Worm (Caenorhabditis elegans): ENCODE data around the gene Y72A10A.1.

The Y72A10A.1 gene

ce11 chrX:6138243-6138642 is at the start of gene Y72A10A.1:
Gene Y72A10A.1 (minus strand): TSS chrX:6138343.
- TF ChIP-seq ztf-23 (GFP tag; IDR thresholded peaks at IDR 0.05) (no peak), klf-2 (GFP tag; conservative IDR thresholded peaks at IDR 0.05) (no peak), ztf-29 (GFP tag; IDR thresholded peaks at IDR 0.05) (no peak)

ce11 chrX:6187848-6188247 is 49.7 kb upstream of the Y72A10A.1 start, which contains the start of gene T13C5.10:
Gene T13C5.10 (plus strand): TSS chrX:6188148.
- TF ChIP-seq med-1 (GFP tag; optimal IDR thresholded peaks at IDR 0.05; ENCODE audit: insufficient read depth), result no peak
- no peak for TF ChIP-seq cog-1 (tag; optimal IDR thresholded peaks at IDR 0.05)
- no peak for TF ChIP-seq T22C8.4 (GFP tag; IDR thresholded peaks at IDR 0.05)
- no peak for TF ChIP-seq tab-1 (GFP tag; IDR thresholded peaks at IDR 0.05)
- TF ChIP-seq ref-1 (GFP tag; conservative IDR thresholded peaks at IDR 0.05), result no peak
- TF ChIP-seq ztf-29 (GFP tag; IDR thresholded peaks at IDR 0.05), result no peak
- TF ChIP-seq ztf-23 (GFP tag; IDR thresholded peaks at IDR 0.05), result no peak
- TF ChIP-seq klf-2 (GFP tag; conservative IDR thresholded peaks at IDR 0.05), result no peak
- no peak for TF ChIP-seq flt-1 (GFP tag; IDR thresholded peaks at IDR 0.05)

- TF ChIP-seq ztf-29 (GFP tag; IDR thresholded peaks at IDR 0.05) (no peak), ref-1 (GFP tag; conservative IDR thresholded peaks at IDR 0.05) (no peak), klf-2 (GFP tag; conservative IDR thresholded peaks at IDR 0.05) (no peak), cog-1 (tag; optimal IDR thresholded peaks at IDR 0.05) (no peak), tab-1 (GFP tag; IDR thresholded peaks at IDR 0.05) (no peak), T22C8.4 (GFP tag; IDR thresholded peaks at IDR 0.05) (no peak), med-1 (GFP tag; optimal IDR thresholded peaks at IDR 0.05; ENCODE audit: insufficient read depth) (no peak), ztf-23 (GFP tag; IDR thresholded peaks at IDR 0.05) (no peak), flt-1 (GFP tag; IDR thresholded peaks at IDR 0.05) (no peak)
These were observed 46.6 kb upstream of the Y72A10A.1 start, which contains the start of gene T13C5.2 for ce11 chrX:6184709-6185108. Gene T13C5.2 (plus strand): TSS chrX:6185009.

ce11 chrX:6180293-6180692 is 42.1 kb upstream of the Y72A10A.1 start, which contains the start of gene T13C5.7:
Gene T13C5.7 (plus strand): TSS chrX:6180593.
- no peak for TF ChIP-seq ref-1 (GFP tag; conservative IDR thresholded peaks at IDR 0.05)
- TF ChIP-seq med-1 (GFP tag; optimal IDR thresholded peaks at IDR 0.05; ENCODE audit: insufficient read depth), result no peak
- no peak for TF ChIP-seq ztf-29 (GFP tag; IDR thresholded peaks at IDR 0.05)
- TF ChIP-seq cog-1 (tag; optimal IDR thresholded peaks at IDR 0.05), result no peak
- no peak for TF ChIP-seq flt-1 (GFP tag; IDR thresholded peaks at IDR 0.05)
- no peak for TF ChIP-seq ztf-23 (GFP tag; IDR thresholded peaks at IDR 0.05)
- no peak for TF ChIP-seq klf-2 (GFP tag; conservative IDR thresholded peaks at IDR 0.05)
- TF ChIP-seq T22C8.4 (GFP tag; IDR thresholded peaks at IDR 0.05), result no peak
- TF ChIP-seq tab-1 (GFP tag; IDR thresholded peaks at IDR 0.05), result no peak

ce11 chrX:6178989-6179388 is 40.8 kb upstream of the Y72A10A.1 start:
- no peak for TF ChIP-seq klf-2 (GFP tag; conservative IDR thresholded peaks at IDR 0.05)
- TF ChIP-seq tab-1 (GFP tag; IDR thresholded peaks at IDR 0.05), result no peak
- no peak for TF ChIP-seq flt-1 (GFP tag; IDR thresholded peaks at IDR 0.05)
- TF ChIP-seq ztf-23 (GFP tag; IDR thresholded peaks at IDR 0.05), result no peak
- TF ChIP-seq ztf-29 (GFP tag; IDR thresholded peaks at IDR 0.05), result no peak
- no peak for TF ChIP-seq T22C8.4 (GFP tag; IDR thresholded peaks at IDR 0.05)
- TF ChIP-seq med-1 (GFP tag; optimal IDR thresholded peaks at IDR 0.05; ENCODE audit: insufficient read depth), result no peak
- no peak for TF ChIP-seq ref-1 (GFP tag; conservative IDR thresholded peaks at IDR 0.05)

ce11 chrX:6177944-6178566 is 39.9 kb upstream of the Y72A10A.1 start, which contains the start of the genes T25B2.4 and T13C5.3:
Gene T25B2.4 (plus strand): TSS chrX:6178244.
Gene T13C5.3 (plus strand): TSS chrX:6178516.
- TF ChIP-seq ref-1 (GFP tag; conservative IDR thresholded peaks at IDR 0.05), result no peak
- no peak for TF ChIP-seq tab-1 (GFP tag; IDR thresholded peaks at IDR 0.05)
- no peak for TF ChIP-seq ztf-23 (GFP tag; IDR thresholded peaks at IDR 0.05)
- TF ChIP-seq klf-2 (GFP tag; conservative IDR thresholded peaks at IDR 0.05), result no peak
- TF ChIP-seq flt-1 (GFP tag; IDR thresholded peaks at IDR 0.05), result no peak
- TF ChIP-seq cog-1 (tag; optimal IDR thresholded peaks at IDR 0.05), result no peak
- TF ChIP-seq med-1 (GFP tag; optimal IDR thresholded peaks at IDR 0.05; ENCODE audit: insufficient read depth), result no peak
- no peak for TF ChIP-seq T22C8.4 (GFP tag; IDR thresholded peaks at IDR 0.05)
- no peak for TF ChIP-seq ztf-29 (GFP tag; IDR thresholded peaks at IDR 0.05)

ce11 chrX:6175829-6176228 is 37.7 kb upstream of the Y72A10A.1 start, which contains the start of gene T25B2.3:
Gene T25B2.3 (plus strand): TSS chrX:6176129.
- TF ChIP-seq tab-1 (GFP tag; IDR thresholded peaks at IDR 0.05) (no peak), klf-2 (GFP tag; conservative IDR thresholded peaks at IDR 0.05) (no peak), med-1 (GFP tag; optimal IDR thresholded peaks at IDR 0.05; ENCODE audit: insufficient read depth) (no peak), cog-1 (tag; optimal IDR thresholded peaks at IDR 0.05) (no peak), ztf-23 (GFP tag; IDR thresholded peaks at IDR 0.05) (no peak), T22C8.4 (GFP tag; IDR thresholded peaks at IDR 0.05) (no peak), ref-1 (GFP tag; conservative IDR thresholded peaks at IDR 0.05) (no peak), flt-1 (GFP tag; IDR thresholded peaks at IDR 0.05) (no peak), ztf-29 (GFP tag; IDR thresholded peaks at IDR 0.05) (no peak)

ce11 chrX:6173656-6174055 is 35.5 kb upstream of the Y72A10A.1 start, which contains the start of gene T25B2.1:
Gene T25B2.1 (plus strand): TSS chrX:6173956.
- TF ChIP-seq med-1 (GFP tag; optimal IDR thresholded peaks at IDR 0.05; ENCODE audit: insufficient read depth) (no peak), klf-2 (GFP tag; conservative IDR thresholded peaks at IDR 0.05) (no peak), T22C8.4 (GFP tag; IDR thresholded peaks at IDR 0.05) (no peak), ztf-29 (GFP tag; IDR thresholded peaks at IDR 0.05) (no peak), flt-1 (GFP tag; IDR thresholded peaks at IDR 0.05) (no peak), ztf-23 (GFP tag; IDR thresholded peaks at IDR 0.05) (no peak), ref-1 (GFP tag; conservative IDR thresholded peaks at IDR 0.05) (no peak), cog-1 (tag; optimal IDR thresholded peaks at IDR 0.05) (no peak), tab-1 (GFP tag; IDR thresholded peaks at IDR 0.05) (no peak)

- TF ChIP-seq ref-1 (GFP tag; conservative IDR thresholded peaks at IDR 0.05) (no peak), tab-1 (GFP tag; IDR thresholded peaks at IDR 0.05) (no peak), flt-1 (GFP tag; IDR thresholded peaks at IDR 0.05) (no peak), klf-2 (GFP tag; conservative IDR thresholded peaks at IDR 0.05) (no peak), ztf-29 (GFP tag; IDR thresholded peaks at IDR 0.05) (no peak), ztf-23 (GFP tag; IDR thresholded peaks at IDR 0.05) (no peak), cog-1 (tag; optimal IDR thresholded peaks at IDR 0.05) (no peak)
These were observed 31.1 kb upstream of the Y72A10A.1 start, which contains the start of gene T25B2.2 for ce11 chrX:6169252-6169651. Gene T25B2.2 (plus strand): TSS chrX:6169643.
